Worm (Caenorhabditis elegans) whole organism, L1 larva: Measurements from ENCODE around the gene F53A9.3.
A peak's percentile ranks its signal among the peaks of the same experiment; 100 is the strongest.

ENCODE experiments used
- C04F5.9 ChIP-seq: sonication (generic microtip); optimal IDR thresholded peaks from 2 replicates; lab custom pipeline; 2016; ENCODE audit warnings: missing genetic modification characterization, missing compliant biosample characterization
- C16A3.4 ChIP-seq: fragments of 150-350 bp; optimal IDR thresholded peaks from 2 replicates; lab custom pipeline; 2014; ENCODE audit warnings: missing biosample characterization, missing genetic modification characterization
- Y116A8C.19 ChIP-seq: sonication (generic microtip); optimal IDR thresholded peaks from 2 replicates; lab custom pipeline; 2016; ENCODE audit warnings: missing compliant biosample characterization, missing genetic modification characterization, borderline replicate concordance
- ama-1 ChIP-seq: fragments of 150-350 bp; optimal IDR thresholded peaks from 2 replicates; lab custom pipeline; 2014
- blmp-1 ChIP-seq: fragments of 150-350 bp; optimal IDR thresholded peaks from 2 replicates; lab custom pipeline; 2014; ENCODE audit warnings: missing biosample characterization, missing genetic modification characterization
- ceh-88 ChIP-seq: fragments of 200-800 bp; sonication (Bioruptor generic); IDR thresholded peaks from 2 replicates; pipeline ENCODE4 v1.3.6; 2022; ENCODE audit warnings: missing genetic modification characterization, missing compliant biosample characterization
- ceh-90 ChIP-seq: sonication (generic microtip); optimal IDR thresholded peaks from 2 replicates; lab custom pipeline; 2016; ENCODE audit warnings: missing genetic modification characterization, missing compliant biosample characterization
- dsc-1 ChIP-seq: sonication (generic microtip); optimal IDR thresholded peaks from 2 replicates; lab custom pipeline; 2016; ENCODE audit warnings: mild to moderate bottlenecking, missing genetic modification characterization, missing compliant biosample characterization
- efl-3 ChIP-seq: fragments of 200-800 bp; sonication (Bioruptor generic); optimal IDR thresholded peaks from 2 replicates; lab custom pipeline; 2018; ENCODE audit warnings: mild to moderate bottlenecking, missing genetic modification characterization, missing compliant biosample characterization
- egl-27 ChIP-seq, 2 experiments: fragments of 150-350 bp in 1 of 2; sonication (generic microtip); optimal IDR thresholded peaks; 3 replicates each; lab custom pipeline; 2017 to 2018; ENCODE audit warnings: missing biosample characterization in 2 of 2, missing genetic modification characterization in 2 of 2, missing genetic modification reagents in 2 of 2
- elt-2 ChIP-seq: sonication (generic microtip); optimal IDR thresholded peaks from 2 replicates; lab custom pipeline; 2016; ENCODE audit warnings: missing genetic modification characterization, mild to moderate bottlenecking, inconsistent platforms, missing compliant biosample characterization, missing genetic modification reagents
- elt-3 ChIP-seq, 6 experiments: fragments of 150-350 bp in 1 of 6; sonication (generic microtip); optimal IDR thresholded peaks; 2 replicates each; lab custom pipeline; 2017 to 2018; ENCODE audit warnings: missing biosample characterization in 6 of 6, missing genetic modification characterization in 6 of 6, inconsistent platforms in 1 of 6
- ets-5 ChIP-seq: fragments of 200-800 bp; sonication (Bioruptor generic); IDR thresholded peaks from 2 replicates; pipeline ENCODE4 v1.3.6; 2022; ENCODE audit warnings: missing genetic modification characterization, missing compliant biosample characterization
- fkh-10 ChIP-seq: sonication (generic microtip); optimal IDR thresholded peaks from 2 replicates; lab custom pipeline; 2017; ENCODE audit warnings: missing biosample characterization, missing genetic modification reagents, missing genetic modification characterization
- fkh-4 ChIP-seq: sonication (generic microtip); optimal IDR thresholded peaks from 2 replicates; lab custom pipeline; 2016; ENCODE audit warnings: missing compliant biosample characterization, missing genetic modification characterization, borderline replicate concordance
- hlh-4 ChIP-seq: sonication (generic microtip); optimal IDR thresholded peaks from 2 replicates; lab custom pipeline; 2016; ENCODE audit warnings: mild to moderate bottlenecking, missing genetic modification characterization, missing compliant biosample characterization
- isw-1 ChIP-seq: fragments of 200-800 bp; sonication (Bioruptor generic); IDR thresholded peaks from 2 replicates; pipeline ENCODE4 v1.3.6; 2022; ENCODE audit warnings: missing genetic modification characterization, missing compliant biosample characterization
- lin-14 ChIP-seq: fragments of 200-800 bp; sonication (Bioruptor generic); optimal IDR thresholded peaks from 2 replicates; lab custom pipeline; 2018; ENCODE audit warnings: mild to moderate bottlenecking, missing genetic modification characterization, moderate library complexity, missing compliant biosample characterization
- lir-3 ChIP-seq: sonication (generic microtip); optimal IDR thresholded peaks from 2 replicates; lab custom pipeline; 2016; ENCODE audit warnings: mild to moderate bottlenecking, missing genetic modification characterization, moderate library complexity, missing compliant biosample characterization; ENCODE audit not compliant: poor library complexity
- lsy-2 ChIP-seq, 2 experiments: fragments of 150-350 bp; optimal IDR thresholded peaks; 2 replicates each; lab custom pipeline; 2014; ENCODE audit warnings: missing biosample characterization in 2 of 2, missing genetic modification characterization in 2 of 2
- mab-9 ChIP-seq: fragments of 200-800 bp; sonication (Bioruptor generic); IDR thresholded peaks from 2 replicates; pipeline ENCODE4 v1.3.6; 2022; ENCODE audit warnings: missing genetic modification reagents, missing genetic modification characterization, missing compliant biosample characterization
- mdl-1 ChIP-seq, 2 experiments: fragments of 150-350 bp; optimal IDR thresholded peaks; 2 replicates each; lab custom pipeline; 2014 to 2017; ENCODE audit warnings: missing biosample characterization in 2 of 2, missing genetic modification characterization in 2 of 2, inconsistent platforms in 1 of 2
- mep-1 ChIP-seq: fragments of 150-350 bp; optimal IDR thresholded peaks from 2 replicates; lab custom pipeline; 2014; ENCODE audit warnings: missing biosample characterization, missing genetic modification characterization
- nhr-11 ChIP-seq: fragments of 150-350 bp; optimal IDR thresholded peaks from 2 replicates; lab custom pipeline; 2014; ENCODE audit warnings: missing biosample characterization, missing genetic modification characterization
- nhr-12 ChIP-seq: sonication (generic microtip); optimal IDR thresholded peaks from 2 replicates; lab custom pipeline; 2017; ENCODE audit warnings: missing biosample characterization, missing genetic modification characterization
- nhr-19 ChIP-seq: fragments of 200-800 bp; sonication (Bioruptor generic); conservative IDR thresholded peaks from 2 replicates; pipeline ENCODE4 v1.3.6; 2022; ENCODE audit warnings: missing genetic modification characterization, missing compliant biosample characterization
- nhr-237 ChIP-seq: fragments of 150-350 bp; optimal IDR thresholded peaks from 2 replicates; lab custom pipeline; 2014; ENCODE audit warnings: missing biosample characterization, missing genetic modification characterization
- nhr-71 ChIP-seq: sonication (generic microtip); optimal IDR thresholded peaks from 2 replicates; lab custom pipeline; 2016; ENCODE audit warnings: mild to moderate bottlenecking, missing genetic modification characterization, moderate library complexity, missing compliant biosample characterization
- nhr-76 ChIP-seq: sonication (generic microtip); optimal IDR thresholded peaks from 2 replicates; lab custom pipeline; 2017; ENCODE audit warnings: missing biosample characterization, missing genetic modification characterization
- nhr-85 ChIP-seq: sonication (generic microtip); peaks from one replicate; lab custom pipeline; 2016; ENCODE audit warnings: missing genetic modification characterization, inconsistent platforms, missing compliant biosample characterization
- nhr-90 ChIP-seq: sonication (generic microtip); optimal IDR thresholded peaks from 2 replicates; lab custom pipeline; 2016; ENCODE audit warnings: mild to moderate bottlenecking, missing genetic modification characterization, missing compliant biosample characterization; ENCODE audit not compliant: poor library complexity
- pag-3 ChIP-seq: sonication (generic microtip); optimal IDR thresholded peaks from 2 replicates; lab custom pipeline; 2017; ENCODE audit warnings: missing genetic modification characterization, mild to moderate bottlenecking, missing compliant biosample characterization, antibody characterized with exemption, borderline replicate concordance; ENCODE audit not compliant: insufficient read depth
- pqm-1 ChIP-seq: sonication (generic microtip); optimal IDR thresholded peaks from 3 replicates; lab custom pipeline; 2017; ENCODE audit warnings: missing biosample characterization, missing genetic modification characterization
- snpc-4 ChIP-seq: fragments of 150-350 bp; optimal IDR thresholded peaks from 2 replicates; lab custom pipeline; 2014; ENCODE audit warnings: missing biosample characterization, missing genetic modification characterization
- snu-23 ChIP-seq: sonication (generic microtip); optimal IDR thresholded peaks from 2 replicates; lab custom pipeline; 2016; ENCODE audit warnings: missing genetic modification characterization, missing compliant biosample characterization
- sox-4 ChIP-seq: sonication (generic microtip); optimal IDR thresholded peaks from 2 replicates; lab custom pipeline; 2016; ENCODE audit warnings: missing genetic modification characterization, missing compliant biosample characterization
- sup-37 ChIP-seq: fragments of 200-800 bp; sonication (Bioruptor generic); optimal IDR thresholded peaks from 2 replicates; lab custom pipeline; 2018; ENCODE audit warnings: mild to moderate bottlenecking, missing genetic modification characterization, missing compliant biosample characterization
- swsn-7 ChIP-seq: sonication (generic microtip); optimal IDR thresholded peaks from 2 replicates; lab custom pipeline; 2016; ENCODE audit warnings: missing genetic modification characterization, missing compliant biosample characterization
- tbx-2 ChIP-seq: sonication (generic microtip); optimal IDR thresholded peaks from 2 replicates; lab custom pipeline; 2016; ENCODE audit warnings: missing genetic modification characterization, missing compliant biosample characterization
- tlp-1 ChIP-seq: fragments of 150-350 bp; optimal IDR thresholded peaks from 2 replicates; lab custom pipeline; 2014; ENCODE audit warnings: missing biosample characterization, missing genetic modification characterization
- unc-130 ChIP-seq: fragments of 150-350 bp; optimal IDR thresholded peaks from 2 replicates; lab custom pipeline; 2017; ENCODE audit warnings: missing biosample characterization, missing genetic modification characterization, inconsistent platforms
- unc-62 ChIP-seq: fragments of 150-350 bp; optimal IDR thresholded peaks from 2 replicates; lab custom pipeline; 2014; ENCODE audit warnings: missing biosample characterization, missing genetic modification reagents, missing genetic modification characterization
- unc-98 ChIP-seq: fragments of 200-800 bp; sonication (Bioruptor generic); IDR thresholded peaks from 2 replicates; pipeline ENCODE4 v1.3.6; 2022; ENCODE audit warnings: missing genetic modification characterization, missing compliant biosample characterization
- vab-15 ChIP-seq: sonication (generic microtip); optimal IDR thresholded peaks from 2 replicates; lab custom pipeline; 2017; ENCODE audit warnings: missing genotype, mild to moderate bottlenecking, missing genetic modification characterization, missing compliant biosample characterization
- xbp-1 ChIP-seq: sonication (generic microtip); optimal IDR thresholded peaks from 2 replicates; lab custom pipeline; 2016; ENCODE audit warnings: missing genetic modification characterization, missing compliant biosample characterization
- zag-1 ChIP-seq: fragments of 150-350 bp; optimal IDR thresholded peaks from 2 replicates; lab custom pipeline; 2014; ENCODE audit warnings: missing biosample characterization, missing genetic modification characterization
- zip-4 ChIP-seq: fragments of 200-800 bp; sonication (Bioruptor generic); optimal IDR thresholded peaks from 2 replicates; lab custom pipeline; 2018; ENCODE audit warnings: mild to moderate bottlenecking, missing genetic modification characterization, moderate library complexity, missing compliant biosample characterization
- ztf-4 ChIP-seq: fragments of 150-350 bp; optimal IDR thresholded peaks from 2 replicates; lab custom pipeline; 2014; ENCODE audit warnings: missing biosample characterization, missing genetic modification characterization

Gene F53A9.3

DNA sequence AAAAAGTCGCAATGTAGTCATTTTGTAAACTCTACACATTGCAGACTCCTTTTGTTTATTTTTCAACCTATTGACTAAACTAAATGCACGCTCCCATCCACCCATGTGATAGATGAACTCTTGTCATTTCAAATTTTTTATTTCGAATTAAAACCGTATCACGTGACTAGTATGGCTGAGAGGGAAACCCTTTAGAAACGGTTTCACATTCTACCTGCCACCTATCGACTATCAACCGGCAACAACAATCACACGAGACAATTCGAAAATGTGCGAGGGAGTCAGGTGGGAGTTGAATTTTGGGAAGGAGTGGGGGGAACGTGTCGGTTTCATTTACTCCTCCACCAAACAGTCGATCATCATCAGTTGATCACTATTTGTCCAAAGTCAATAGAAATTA lies 33.6 kb upstream of the F53A9.3 start (continued):
- TF ChIP-seq ztf-4 (no peak), blmp-1 (peak; percentile 15), ceh-90 (tag; lab: Kevin White, UChicago) (no peak), mdl-1 (tag; optimal IDR thresholded peaks at IDR 0.05; lab: Kevin White, UChicago) (peak in 1 of 2 experiments; percentile 88), mab-9 (GFP tag; lab: Robert Waterston, UW) (no peak), mep-1 (tag; lab: Kevin White, UChicago) (peak; percentile 47), ceh-88 (GFP tag; lab: Robert Waterston, UW) (no peak), lir-3 (tag; lab: Kevin White, UChicago) (peak; percentile 24), nhr-85 (tag; lab: Kevin White, UChicago) (peak; percentile 98), dsc-1 (tag; lab: Kevin White, UChicago) (no peak), ets-5 (no peak), sox-4 (no peak), snu-23 (GFP tag; lab: Kevin White, UChicago) (peak; percentile 71), tlp-1 (no peak), tbx-2 (tag; lab: Kevin White, UChicago) (peak; percentile 66), vab-15 (tag; lab: Kevin White, UChicago) (no peak), egl-27 (tag; optimal IDR thresholded peaks at IDR 0.05; lab: Kevin White, UChicago) (no peak), unc-98 (GFP tag; lab: Robert Waterston, UW) (no peak), unc-62 (GFP tag; lab: Kevin White, UChicago) (no peak), nhr-19 (peak; percentile 67), nhr-76 (tag; lab: Kevin White, UChicago) (no peak), ama-1 (lab: Kevin White, UChicago) (no peak), pqm-1 (tag; lab: Kevin White, UChicago) (no peak), zag-1 (no peak), pag-3 (tag; lab: Kevin White, UChicago) (peak; percentile 24), fkh-4 (no peak), hlh-4 (tag; lab: Kevin White, UChicago) (no peak), nhr-11 (tag; lab: Kevin White, UChicago) (no peak), elt-2 (tag; lab: Kevin White, UChicago) (peak; percentile 88), efl-3 (GFP tag; lab: Kevin White, UChicago) (no peak), nhr-71 (peak; percentile 87), unc-130 (tag; lab: Kevin White, UChicago) (peak; percentile 3), xbp-1 (tag; lab: Kevin White, UChicago) (no peak), lin-14 (GFP tag; lab: Kevin White, UChicago) (peak; percentile 90), nhr-12 (tag; lab: Kevin White, UChicago) (no peak), elt-3 (tag; optimal IDR thresholded peaks at IDR 0.05; lab: Kevin White, UChicago) (peak in 2 of 6 experiments; percentile 57 to 58), sup-37 (no peak), Y116A8C.19 (tag; lab: Kevin White, UChicago) (no peak), lsy-2 (tag; optimal IDR thresholded peaks at IDR 0.05; lab: Kevin White, UChicago) (peak; percentile 10 to 33), C04F5.9 (tag; lab: Kevin White, UChicago) (no peak), C16A3.4 (tag; lab: Kevin White, UChicago) (peak; percentile 5)

DNA sequence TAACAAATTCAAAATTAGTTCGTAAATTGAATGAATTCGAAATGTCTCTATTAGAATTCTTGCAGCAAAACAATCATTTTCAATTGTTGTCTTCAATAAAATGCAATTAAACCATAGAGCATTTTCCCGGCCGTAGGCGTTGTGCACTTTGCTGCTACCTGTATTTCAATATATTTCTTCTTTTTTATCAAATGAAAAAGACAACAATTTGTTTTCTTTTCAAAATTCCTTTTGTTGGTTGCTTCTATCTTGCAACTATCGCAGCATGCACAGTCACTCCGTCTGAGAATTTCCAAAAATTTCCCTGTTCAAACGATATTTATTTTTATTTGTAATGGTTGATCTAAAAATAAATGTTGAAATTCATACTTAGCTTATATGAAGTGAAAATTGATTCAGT lies 33.0 kb upstream of the F53A9.3 start:
- TF ChIP-seq fkh-10 (GFP tag; lab: Kevin White, UChicago) (no peak), Y116A8C.19 (tag; lab: Kevin White, UChicago) (no peak), mdl-1 (tag; optimal IDR thresholded peaks at IDR 0.05; lab: Kevin White, UChicago) (no peak), hlh-4 (tag; lab: Kevin White, UChicago) (no peak), swsn-7 (tag; lab: Kevin White, UChicago) (no peak), unc-62 (GFP tag; lab: Kevin White, UChicago) (no peak), nhr-237 (tag; lab: Kevin White, UChicago) (no peak), nhr-90 (tag; lab: Kevin White, UChicago) (no peak), lsy-2 (tag; optimal IDR thresholded peaks at IDR 0.05; lab: Kevin White, UChicago) (no peak), tlp-1 (no peak), zip-4 (GFP tag; lab: Kevin White, UChicago) (no peak), nhr-85 (tag; lab: Kevin White, UChicago) (no peak), snpc-4 (no peak), isw-1 (GFP tag; lab: Robert Waterston, UW) (no peak)
